Worm (Caenorhabditis elegans) whole organism, L2 larva: ENCODE measurements around the gene Y73C8B.5.

Experiments
- egl-27 ChIP-seq: sonication (generic microtip); optimal IDR thresholded peaks from 3 replicates; lab custom pipeline; 2017; ENCODE audit warnings: missing biosample characterization, missing genetic modification reagents, missing genetic modification characterization
- fos-1 ChIP-seq: fragments of 150-350 bp; optimal IDR thresholded peaks from 2 replicates; lab custom pipeline; 2014; ENCODE audit warnings: missing biosample characterization, missing genetic modification characterization
- gmeb-1 ChIP-seq: fragments of 150-350 bp; optimal IDR thresholded peaks from 2 replicates; lab custom pipeline; 2014; ENCODE audit warnings: missing biosample characterization, missing genetic modification characterization
- lin-11 ChIP-seq: fragments of 150-350 bp; sonication (generic microtip); optimal IDR thresholded peaks from 2 replicates; lab custom pipeline; 2014; ENCODE audit warnings: missing biosample characterization, missing genetic modification characterization, inconsistent platforms, mixed read lengths
- lin-13 ChIP-seq: fragments of 150-350 bp; optimal IDR thresholded peaks from 2 replicates; lab custom pipeline; 2014; ENCODE audit warnings: missing biosample characterization, missing genetic modification reagents, missing genetic modification characterization
- lsy-2 ChIP-seq, 2 experiments: fragments of 150-350 bp in 1 of 2; sonication (generic microtip) in 1 of 2; optimal IDR thresholded peaks; 2 replicates each; lab custom pipeline; 2014 to 2017; ENCODE audit warnings: missing biosample characterization in 2 of 2, missing genetic modification characterization in 2 of 2
- mdl-1 ChIP-seq, 2 experiments: fragments of 150-350 bp in 1 of 2; sonication (generic microtip) in 1 of 2; optimal IDR thresholded peaks; 2 replicates each; lab custom pipeline; 2017; ENCODE audit warnings: missing biosample characterization in 2 of 2, missing genetic modification characterization in 2 of 2
- unc-39 ChIP-seq: fragments of 150-350 bp; optimal IDR thresholded peaks from 2 replicates; lab custom pipeline; 2014; ENCODE audit warnings: missing biosample characterization, missing genetic modification characterization
- zag-1 ChIP-seq: fragments of 150-350 bp; optimal IDR thresholded peaks from 2 replicates; lab custom pipeline; 2014; ENCODE audit warnings: missing biosample characterization, missing genetic modification characterization

ce11 chrV:3204433-3204832 lies 7.4 kb downstream of the Y73C8B.5 start:
- TF ChIP-seq mdl-1 (tag; optimal IDR thresholded peaks at IDR 0.05; lab: Kevin White, UChicago) (no peak), lin-13 (GFP tag; lab: Kevin White, UChicago) (no peak), gmeb-1 (tag; lab: Kevin White, UChicago) (no peak), zag-1 (tag; lab: Kevin White, UChicago) (no peak), egl-27 (no peak), unc-39 (tag; lab: Kevin White, UChicago) (no peak), lin-11 (no peak), lsy-2 (tag; optimal IDR thresholded peaks at IDR 0.05; lab: Kevin White, UChicago) (no peak), fos-1 (no peak)
